Worm (Caenorhabditis elegans) whole organism, L4/young adult: ENCODE results near the gene Y108G3AL.2.

Experiments used
- W03F9.2 ChIP-seq: fragments of 150-350 bp; optimal IDR thresholded peaks from 2 replicates; lab custom pipeline; 2014; ENCODE audit warnings: missing biosample characterization, missing genetic modification characterization
- dao-5 ChIP-seq: sonication (generic microtip); optimal IDR thresholded peaks from 2 replicates; lab custom pipeline; 2016; ENCODE audit warnings: missing genotype, missing genetic modification characterization, moderate library complexity, missing compliant biosample characterization
- him-1 ChIP-seq: sonication (generic microtip); optimal IDR thresholded peaks from 2 replicates; lab custom pipeline; 2016; ENCODE audit warnings: missing genotype, missing genetic modification reagents, missing genetic modification characterization, missing compliant biosample characterization

Gene Y108G3AL.2

ce11 chrV:151310-151709, 15.5 kb upstream of the Y108G3AL.2 start, which contains the start of gene W03F9.4:
Gene W03F9.4 (minus strand): TSS chrV:151388.
- no peak for TF ChIP-seq W03F9.2 (tag; lab: Kevin White, UChicago)
- no peak for TF ChIP-seq dao-5 (tag; lab: Kevin White, UChicago)

ce11 chrV:152156-152555, 14.6 kb upstream of the Y108G3AL.2 start:
- TF ChIP-seq W03F9.2 (tag; lab: Kevin White, UChicago): no peak
- no peak for TF ChIP-seq him-1 (tag; lab: Kevin White, UChicago)
- TF ChIP-seq dao-5 (tag; lab: Kevin White, UChicago): no peak

- TF ChIP-seq W03F9.2 (tag; lab: Kevin White, UChicago) (no peak), him-1 (tag; lab: Kevin White, UChicago) (no peak), dao-5 (tag; lab: Kevin White, UChicago) (no peak)
Observed at ce11 chrV:153867-154266, 12.9 kb upstream of the Y108G3AL.2 start.

DNA sequence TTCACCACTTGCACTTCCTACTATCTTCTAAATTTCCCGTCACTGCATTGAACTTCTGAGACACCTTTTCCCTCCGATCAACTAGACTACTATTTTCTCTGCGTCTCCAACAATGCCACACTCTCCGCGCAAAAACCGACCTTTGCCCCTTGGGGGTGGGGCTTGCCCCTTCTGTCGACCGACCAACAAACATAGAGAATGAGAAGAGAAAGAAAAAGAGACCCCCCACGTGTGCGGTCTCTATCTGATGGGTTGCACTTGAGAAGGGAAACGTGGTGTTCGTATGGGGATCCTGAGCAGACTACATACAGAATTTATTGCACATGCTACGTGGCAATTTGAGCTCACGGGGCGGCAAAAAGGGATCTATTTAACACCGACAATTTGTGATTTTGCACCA, 11.6 kb upstream of the Y108G3AL.2 start:
- TF ChIP-seq W03F9.2 (tag; lab: Kevin White, UChicago) (no peak), dao-5 (tag; lab: Kevin White, UChicago) (no peak), him-1 (tag; lab: Kevin White, UChicago) (no peak)

ce11 chrV:156044-156869, 10.5 kb upstream of the Y108G3AL.2 start, which contains the start of gene ttb-1:
Gene ttb-1 (plus strand): TSS chrV:156819.
- TF ChIP-seq him-1 (tag; lab: Kevin White, UChicago): no peak
- TF ChIP-seq dao-5 (tag; lab: Kevin White, UChicago): no peak
- TF ChIP-seq W03F9.2 (tag; lab: Kevin White, UChicago): no peak

- TF ChIP-seq dao-5 (tag; lab: Kevin White, UChicago) (no peak), W03F9.2 (tag; lab: Kevin White, UChicago) (no peak), him-1 (tag; lab: Kevin White, UChicago) (no peak)
Observed at ce11 chrV:172110-172509, 5.3 kb downstream of the Y108G3AL.2 start, which contains the start of gene cfap-36. Gene cfap-36 (minus strand): TSS chrV:172210.

DNA sequence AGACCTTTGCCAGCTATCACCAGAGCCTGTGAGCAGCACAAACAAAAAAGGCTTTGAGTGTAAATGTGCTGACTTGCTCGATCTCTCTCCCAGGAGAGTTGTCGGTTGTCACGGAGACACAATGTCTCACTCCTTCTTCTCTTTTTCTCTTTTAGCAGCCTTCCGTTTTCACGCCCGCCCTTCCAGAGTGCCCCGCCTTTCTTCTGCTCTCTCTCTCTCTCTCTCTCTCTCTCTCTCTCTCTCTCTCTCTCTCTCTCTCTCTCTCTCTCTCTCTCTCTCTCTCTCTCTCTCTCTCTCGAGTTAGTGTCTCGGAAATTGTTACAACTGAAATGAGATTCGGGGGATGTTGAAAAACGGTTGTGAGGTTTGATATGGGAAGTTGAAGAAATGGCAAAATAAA, 6.7 kb downstream of the Y108G3AL.2 start:
- TF ChIP-seq him-1 (tag; lab: Kevin White, UChicago) (no peak), W03F9.2 (tag; lab: Kevin White, UChicago) (no peak), dao-5 (tag; lab: Kevin White, UChicago) (no peak)

DNA sequence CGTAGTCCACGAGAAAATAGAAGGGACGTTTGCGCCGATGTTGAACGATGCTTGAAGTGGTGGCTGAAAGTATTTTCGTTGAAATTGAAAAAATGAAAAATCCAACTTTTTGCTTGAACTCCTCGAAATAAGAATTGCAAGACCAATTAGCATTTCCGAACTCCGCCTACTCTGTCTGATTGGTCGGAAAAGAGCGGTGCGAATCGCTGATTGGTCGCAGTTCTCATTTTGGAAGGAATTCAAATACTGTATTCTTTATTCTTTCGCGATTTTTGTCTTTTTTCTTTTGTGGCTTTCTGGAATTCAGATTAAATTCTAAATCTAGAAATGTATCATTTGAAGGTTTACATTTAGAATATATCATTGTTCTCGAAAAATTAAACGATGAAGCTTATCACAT, 7.7 kb downstream of the Y108G3AL.2 start:
- TF ChIP-seq dao-5 (tag; lab: Kevin White, UChicago): no peak
- no peak for TF ChIP-seq him-1 (tag; lab: Kevin White, UChicago)
- no peak for TF ChIP-seq W03F9.2 (tag; lab: Kevin White, UChicago)

DNA sequence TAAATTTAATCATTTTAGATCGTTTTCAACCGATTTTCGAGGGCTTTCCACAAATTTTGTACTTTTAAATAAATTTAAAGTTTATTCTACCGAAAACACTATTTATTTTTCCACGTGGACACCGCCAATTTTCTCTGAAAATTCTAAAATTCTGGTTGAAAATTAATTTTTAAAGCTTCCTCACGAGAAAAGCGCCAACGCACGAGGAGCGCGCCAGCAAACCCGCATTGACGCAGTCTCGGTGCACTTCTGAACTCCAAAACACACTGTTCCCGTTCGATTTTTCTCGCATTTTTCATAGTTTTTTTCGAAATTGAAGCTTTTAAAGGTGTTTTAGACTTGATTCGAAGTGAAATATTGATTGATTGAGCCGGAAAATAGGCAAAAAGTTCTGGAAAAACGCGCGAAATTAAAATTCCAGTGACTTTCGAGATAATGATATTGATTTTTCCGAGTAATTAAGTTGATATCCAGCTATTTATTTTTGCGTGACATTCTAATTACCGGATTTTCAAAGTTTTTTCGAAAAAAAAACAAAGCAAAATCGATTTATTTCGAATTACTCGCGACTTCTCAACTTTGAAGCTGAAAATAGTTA, 10.2 kb downstream of the Y108G3AL.2 start, which contains the start of gene cul-3:
Gene cul-3, plus strand, starts transcription at position 548 of the 598 bp plus-strand sequence.
- TF ChIP-seq dao-5 (tag; lab: Kevin White, UChicago): no peak
- TF ChIP-seq W03F9.2 (tag; lab: Kevin White, UChicago): peak; percentile 8

DNA sequence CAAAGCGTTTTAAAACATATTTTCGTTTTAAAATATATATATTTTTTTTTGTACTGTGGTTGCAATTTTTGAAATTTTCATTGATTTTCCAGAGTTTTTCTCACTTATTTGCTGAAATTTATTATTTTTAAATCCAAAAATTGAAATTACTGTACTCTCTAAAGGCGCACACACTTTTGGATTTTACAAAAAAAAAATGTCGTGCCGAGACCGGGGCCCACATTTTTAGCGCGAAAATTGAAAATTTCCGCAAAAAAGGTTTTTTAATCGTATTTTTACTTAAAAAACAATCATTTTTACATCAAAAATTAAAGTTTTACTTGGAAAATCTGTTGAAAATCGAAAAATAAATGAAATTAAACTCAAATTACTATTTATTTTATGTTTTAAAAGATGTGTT, 18.3 kb downstream of the Y108G3AL.2 start:
- TF ChIP-seq dao-5 (tag; lab: Kevin White, UChicago) (no peak), W03F9.2 (tag; lab: Kevin White, UChicago) (no peak), him-1 (tag; lab: Kevin White, UChicago) (no peak)

DNA sequence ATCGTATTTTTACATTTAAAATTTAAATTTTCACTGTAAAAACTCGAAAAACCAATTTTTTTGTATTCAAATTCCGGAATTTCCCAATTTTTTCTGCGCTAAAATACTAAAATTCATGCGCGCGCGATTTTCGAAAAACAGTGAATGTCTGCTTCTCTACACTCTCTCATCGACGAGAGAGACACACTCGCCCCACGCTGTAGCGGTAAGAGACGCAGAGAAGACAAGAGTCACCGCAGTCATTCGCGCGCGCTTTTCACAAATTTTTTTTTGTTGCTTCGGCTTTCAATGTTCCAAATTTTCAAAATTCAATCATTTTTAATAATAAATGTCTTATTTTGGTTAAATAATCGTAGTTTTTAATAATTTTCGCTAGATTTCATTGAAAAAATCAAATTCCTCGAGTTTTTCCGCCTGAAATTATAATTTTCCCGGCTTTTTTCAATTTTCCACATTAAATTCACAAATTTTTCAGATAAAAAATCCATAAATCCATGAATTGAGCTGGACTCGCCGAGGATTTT, 19.0 kb downstream of the Y108G3AL.2 start, which contains the start of gene arid-1:
Gene arid-1, plus strand, starts transcription at position 474 of the 524 bp plus-strand sequence.
- TF ChIP-seq dao-5 (tag; lab: Kevin White, UChicago) (no peak), W03F9.2 (tag; lab: Kevin White, UChicago) (peak; percentile 31)

DNA sequence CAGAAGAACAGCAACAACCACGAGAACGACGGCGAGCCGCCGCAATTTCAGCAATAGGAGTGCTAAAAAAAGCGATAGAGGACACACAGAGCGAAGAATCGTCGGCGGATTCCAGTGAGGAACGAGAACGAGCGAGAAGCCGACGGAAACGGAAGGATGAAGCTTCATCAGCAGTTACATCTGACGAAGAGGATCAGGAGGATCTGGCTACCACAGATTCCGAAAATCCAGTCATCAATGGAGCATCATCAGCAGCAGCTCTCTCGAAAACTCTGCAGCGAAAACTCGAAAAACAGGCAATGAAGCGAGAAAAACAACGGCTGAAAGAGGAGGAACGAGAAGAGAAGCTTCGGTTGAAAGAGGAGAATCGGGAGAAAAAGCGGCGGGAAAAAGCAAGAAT, 22.6 kb downstream of the Y108G3AL.2 start:
- no peak for TF ChIP-seq W03F9.2 (tag; lab: Kevin White, UChicago)
- no peak for TF ChIP-seq him-1 (tag; lab: Kevin White, UChicago)
- no peak for TF ChIP-seq dao-5 (tag; lab: Kevin White, UChicago)

DNA sequence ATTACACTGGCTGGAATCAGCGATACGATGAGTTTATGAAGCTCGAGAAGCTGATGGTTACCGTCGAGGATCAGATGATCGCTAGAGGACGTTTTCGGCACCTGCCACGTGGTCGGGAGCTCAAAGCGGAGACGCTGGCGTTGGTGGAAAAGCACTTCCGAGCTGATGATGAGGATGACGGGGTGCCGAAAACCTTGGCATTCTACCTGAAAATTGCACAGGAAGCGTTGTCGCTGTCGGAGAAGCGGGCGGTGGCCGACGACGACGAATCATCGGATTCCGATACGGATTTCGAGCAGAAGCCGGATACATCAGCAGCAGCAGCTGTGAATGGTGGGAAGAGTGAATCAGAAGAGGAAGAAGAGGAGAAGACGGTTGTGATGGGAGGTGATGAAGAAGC, 28.0 kb downstream of the Y108G3AL.2 start:
- no peak for TF ChIP-seq dao-5 (tag; lab: Kevin White, UChicago)
- TF ChIP-seq him-1 (tag; lab: Kevin White, UChicago): no peak
- no peak for TF ChIP-seq W03F9.2 (tag; lab: Kevin White, UChicago)
